Worm (Caenorhabditis elegans): ENCODE results near the gene H01M10.2.

- TF ChIP-seq tbx-37 (GFP tag; conservative IDR thresholded peaks at IDR 0.05) (no peak), ets-7 (tag; optimal IDR thresholded peaks at IDR 0.05) (no peak), tra-4 (tag; optimal IDR thresholded peaks at IDR 0.05) (no peak), F13C5.2 (tag; optimal IDR thresholded peaks at IDR 0.05) (no peak), scrt-1 (GFP tag; IDR thresholded peaks at IDR 0.05) (no peak), tbx-11 (GFP tag; IDR thresholded peaks at IDR 0.05) (no peak), sea-1 (GFP tag; conservative IDR thresholded peaks at IDR 0.05) (no peak), ama-1 (optimal IDR thresholded peaks at IDR 0.05) (no peak), pes-1 (GFP tag; IDR thresholded peaks at IDR 0.05) (no peak), hnd-1 (tag; optimal IDR thresholded peaks at IDR 0.05) (no peak), hmg-4 (GFP tag; optimal IDR thresholded peaks at IDR 0.05) (no peak), flt-1 (GFP tag; IDR thresholded peaks at IDR 0.05) (no peak)
These were observed 46.8 kb downstream of the H01M10.2 start for ce11 chrX:2538713-2539112.

All from whole organism, early embryonic.